Fruit fly (Drosophila melanogaster): ENCODE results near the gene CG13857.

Gene CG13857

dm6 chr3R:22368077-22368776, 25.7 kb downstream of the CG13857 start (continued):
- TF ChIP-seq ranshi (GFP tag; IDR thresholded peaks at IDR 0.05) (no peak), CG15073 (GFP tag; optimal IDR thresholded peaks at IDR 0.05) (no peak), Dp (GFP tag; optimal IDR thresholded peaks at IDR 0.05) (no peak), Six4 (GFP tag; optimal IDR thresholded peaks at IDR 0.05) (no peak), CG2875 (GFP tag; optimal IDR thresholded peaks at IDR 0.05) (no peak), Sry-δ (GFP tag; optimal IDR thresholded peaks at IDR 0.05) (no peak), Tbp (GFP tag; optimal IDR thresholded peaks at IDR 0.05) (no peak), CG10462 (GFP tag; optimal IDR thresholded peaks at IDR 0.05) (no peak), trh (GFP tag; optimal IDR thresholded peaks at IDR 0.05) (no peak), danr (GFP tag; IDR thresholded peaks at IDR 0.05) (no peak), ttk (GFP tag; IDR thresholded peaks at IDR 0.05) (no peak), lola (GFP tag; optimal IDR thresholded peaks at IDR 0.05) (peak in 1 of 3 experiments; percentile 27), hbn (GFP tag; IDR thresholded peaks at IDR 0.05; ENCODE audit: partially characterized antibody) (no peak), corto (GFP tag; optimal IDR thresholded peaks at IDR 0.05) (no peak), C15 (GFP tag; IDR thresholded peaks at IDR 0.05) (no peak), Neu2 (GFP tag; optimal IDR thresholded peaks at IDR 0.05; ENCODE audit: borderline replicate concordance) (no peak), CG31441 (GFP tag; IDR thresholded peaks at IDR 0.05) (peak; percentile 35), ara (GFP tag; IDR thresholded peaks at IDR 0.05) (peak; percentile 10; the same call in 1 of the 2 replicates), ro (GFP tag; IDR thresholded peaks at IDR 0.05) (no peak), Oli (tag; optimal IDR thresholded peaks at IDR 0.05) (no peak), sna (GFP tag; IDR thresholded peaks at IDR 0.05; ENCODE audit: partially characterized antibody) (peak; percentile 72), Awh (GFP tag; IDR thresholded peaks at IDR 0.05) (no peak), HmgZ (tag; optimal IDR thresholded peaks at IDR 0.05) (no peak), CG9817 (tag; optimal IDR thresholded peaks at IDR 0.05) (no peak), CG7839 (tag; optimal IDR thresholded peaks at IDR 0.05) (no peak), grau (tag; optimal IDR thresholded peaks at IDR 0.05) (no peak), sob (GFP tag; IDR thresholded peaks at IDR 0.05) (0 out of 2 replicates have a peak, but pooled peaks have one; percentile 27), CG3281 (GFP tag; optimal IDR thresholded peaks at IDR 0.05) (no peak), CG8089 (GFP tag; optimal IDR thresholded peaks at IDR 0.05) (no peak), chn (GFP tag; optimal IDR thresholded peaks at IDR 0.05) (no peak), z (GFP tag; IDR thresholded peaks at IDR 0.05) (no peak), HLH3B (GFP tag; IDR thresholded peaks at IDR 0.05) (no peak), lbe (GFP tag; optimal IDR thresholded peaks at IDR 0.05) (no peak), CG17328 (GFP tag; IDR thresholded peaks at IDR 0.05) (no peak), Doc2 (GFP tag; IDR thresholded peaks at IDR 0.05) (0 out of 2 replicates have a peak, but pooled peaks have one; percentile 3), tup (GFP tag; optimal IDR thresholded peaks at IDR 0.05) (no peak), kni (GFP tag; optimal IDR thresholded peaks at IDR 0.05) (no peak), lilli (GFP tag; optimal IDR thresholded peaks at IDR 0.05) (no peak), ci (GFP tag; IDR thresholded peaks at IDR 0.05) (no peak), Hey (tag; optimal IDR thresholded peaks at IDR 0.05) (no peak), Med (GFP tag) (peak; percentile 65), CG14667 (GFP tag; IDR thresholded peaks at IDR 0.05) (no peak), CG3065 (GFP tag; optimal IDR thresholded peaks at IDR 0.05) (no peak), CG18011 (GFP tag; optimal IDR thresholded peaks at IDR 0.05) (no peak), psq (GFP tag; optimal IDR thresholded peaks at IDR 0.05) (no peak), mirr (GFP tag; optimal IDR thresholded peaks at IDR 0.05) (no peak), CG4707 (GFP tag; optimal IDR thresholded peaks at IDR 0.05) (peak; percentile 97), HHEX (GFP tag; optimal IDR thresholded peaks at IDR 0.05) (no peak), CG10654 (GFP tag; optimal IDR thresholded peaks at IDR 0.05) (no peak), bigmax (GFP tag; optimal IDR thresholded peaks at IDR 0.05) (no peak)
